Fruit fly (Drosophila melanogaster) whole organism, embryonic: ENCODE results near the gene nonC.

Source experiments
- CG11085 ChIP-seq: fragments of 200-800 bp; sonication (Bioruptor generic); IDR thresholded peaks from 2 replicates; pipeline ENCODE4 v1.3.6; 2022; ENCODE audit warnings: missing biosample characterization, missing genetic modification characterization
- CG11696 ChIP-seq: fragments of 200-800 bp; sonication (Bioruptor generic); IDR thresholded peaks from 2 replicates; pipeline ENCODE4 v1.3.6; 2022; ENCODE audit warnings: missing biosample characterization, missing genetic modification characterization
- CG13287 ChIP-seq: fragments of 200-800 bp; sonication (Bioruptor generic); IDR thresholded peaks from 2 replicates; pipeline ENCODE4 v1.3.6; 2022; ENCODE audit warnings: missing biosample characterization, missing genetic modification characterization; ENCODE audit not compliant: partially characterized antibody
- CG13624 ChIP-seq: fragments of 200-800 bp; sonication (Bioruptor generic); optimal IDR thresholded peaks from 2 replicates; lab custom pipeline; 2016; ENCODE audit warnings: missing biosample characterization, missing genetic modification characterization
- CG15479 ChIP-seq: fragments of 200-800 bp; sonication (Bioruptor generic); optimal IDR thresholded peaks from 3 replicates; lab custom pipeline; 2019; ENCODE audit warnings: missing biosample characterization, mild to moderate bottlenecking, missing genetic modification characterization, moderate library complexity
- CG17385 ChIP-seq: fragments of 200-800 bp; sonication (Bioruptor generic); optimal IDR thresholded peaks from 3 replicates; lab custom pipeline; 2018; ENCODE audit warnings: missing biosample characterization, mild to moderate bottlenecking, missing genetic modification characterization
- CG18011 ChIP-seq: fragments of 200-800 bp; sonication (Bioruptor generic); optimal IDR thresholded peaks from 2 replicates; lab custom pipeline; 2017; ENCODE audit warnings: missing biosample characterization, missing genetic modification characterization, mild to moderate bottlenecking, moderate library complexity, missing genotype
- CG18764 ChIP-seq: fragments of 200-800 bp; sonication (Bioruptor generic); optimal IDR thresholded peaks from 3 replicates; lab custom pipeline; 2016; ENCODE audit warnings: missing biosample characterization, missing genetic modification characterization
- CG2129 ChIP-seq: fragments of 200-800 bp; sonication (Bioruptor generic); IDR thresholded peaks from 2 replicates; pipeline ENCODE4 v1.3.6; 2022; ENCODE audit warnings: missing biosample characterization, missing genetic modification characterization; ENCODE audit not compliant: partially characterized antibody
- CG3065 ChIP-seq: fragments of 200-800 bp; sonication (Bioruptor generic); optimal IDR thresholded peaks from 2 replicates; lab custom pipeline; 2016; ENCODE audit warnings: missing biosample characterization, missing genetic modification characterization
- CG31224 ChIP-seq: fragments of 200-800 bp; sonication (Bioruptor generic); IDR thresholded peaks from 2 replicates; pipeline ENCODE4 v1.3.6; 2022; ENCODE audit warnings: missing biosample characterization, missing genetic modification characterization
- CG31388 ChIP-seq: fragments of 200-800 bp; sonication (Bioruptor generic); optimal IDR thresholded peaks from 2 replicates; lab custom pipeline; 2016; ENCODE audit warnings: missing biosample characterization, missing genetic modification characterization
- CG32532 ChIP-seq: fragments of 200-800 bp; sonication (Bioruptor generic); IDR thresholded peaks from 2 replicates; pipeline ENCODE4 v1.3.6; 2022; ENCODE audit warnings: missing biosample characterization, missing genetic modification characterization
- CG33213 ChIP-seq: fragments of 200-800 bp; sonication (Bioruptor generic); optimal IDR thresholded peaks from 3 replicates; lab custom pipeline; 2016; ENCODE audit warnings: missing biosample characterization, missing genetic modification characterization
- CG34224 ChIP-seq: fragments of 200-800 bp; sonication (Bioruptor generic); IDR thresholded peaks from 3 replicates; pipeline ENCODE4 v1.3.6; 2022; ENCODE audit warnings: missing biosample characterization, missing genetic modification characterization; ENCODE audit not compliant: partially characterized antibody
- CG8089 ChIP-seq: fragments of 200-800 bp; sonication (Bioruptor generic); optimal IDR thresholded peaks from 3 replicates; lab custom pipeline; 2016; ENCODE audit warnings: missing biosample characterization, missing genetic modification characterization
- CG8478 ChIP-seq: fragments of >200 bp; optimal IDR thresholded peaks from 2 replicates; lab custom pipeline; 2018
- CG9817 ChIP-seq: fragments of 200-800 bp; sonication (Bioruptor generic); optimal IDR thresholded peaks from 2 replicates; lab custom pipeline; 2018; ENCODE audit warnings: missing biosample characterization, mild to moderate bottlenecking, missing genetic modification characterization, moderate library complexity
- Deaf1 ChIP-seq: fragments of 200-800 bp; optimal IDR thresholded peaks from 3 replicates; lab custom pipeline; 2019; ENCODE audit warnings: missing biosample characterization, mild to moderate bottlenecking, missing genetic modification characterization, moderate library complexity
- HLH4C ChIP-seq: fragments of 200-800 bp; sonication (Bioruptor generic); IDR thresholded peaks from 3 replicates; pipeline ENCODE4 v1.3.6; 2022; ENCODE audit warnings: missing biosample characterization, missing genetic modification characterization; ENCODE audit not compliant: partially characterized antibody
- Hr39 ChIP-seq: fragments of >200 bp; optimal IDR thresholded peaks from 2 replicates; lab custom pipeline; 2017
- Mes4 ChIP-seq: fragments of 200-800 bp; sonication (Bioruptor generic); optimal IDR thresholded peaks from 2 replicates; lab custom pipeline; 2016; ENCODE audit warnings: missing biosample characterization, missing genetic modification characterization
- Nf-YC ChIP-seq: fragments of 200-800 bp; optimal IDR thresholded peaks from 3 replicates; lab custom pipeline; 2019; ENCODE audit warnings: missing biosample characterization, mild to moderate bottlenecking, missing genetic modification characterization, moderate library complexity
- Pdp1 ChIP-seq, 2 experiments: fragments of 200-800 bp; sonication (Bioruptor generic); optimal IDR thresholded peaks; 3 replicates each; lab custom pipeline; 2016; ENCODE audit warnings: missing biosample characterization in 2 of 2, missing genetic modification characterization in 2 of 2, mild to moderate bottlenecking in 1 of 2, moderate library complexity in 1 of 2
- Trl ChIP-seq, 3 experiments: fragments of >200 bp in 2 of 3; fragments of 200-800 bp in 1 of 3; sonication (Bioruptor generic) in 1 of 3; optimal IDR thresholded peaks; 2 replicates in 1 of 3; 3 replicates in 2 of 3; lab custom pipeline; 2016 to 2017; ENCODE audit warnings: missing biosample characterization in 1 of 3, missing genetic modification characterization in 1 of 3
- Xrp1 ChIP-seq: fragments of 200-800 bp; sonication (Bioruptor generic); IDR thresholded peaks from 2 replicates; pipeline ENCODE4 v1.3.6; 2022; ENCODE audit warnings: missing biosample characterization, missing genetic modification characterization
- ab ChIP-seq: fragments of 200-800 bp; sonication (Bioruptor generic); optimal IDR thresholded peaks from 2 replicates; lab custom pipeline; 2016; ENCODE audit warnings: missing biosample characterization, missing genetic modification characterization
- al ChIP-seq: fragments of 200-800 bp; sonication (Bioruptor generic); IDR thresholded peaks from 2 replicates; pipeline ENCODE4 v1.3.6; 2022; ENCODE audit warnings: missing biosample characterization, missing genetic modification characterization
- ara ChIP-seq: fragments of 200-800 bp; sonication (Bioruptor generic); IDR thresholded peaks from 2 replicates; pipeline ENCODE4 v1.3.6; 2022; ENCODE audit warnings: missing biosample characterization, missing genetic modification characterization
- ase ChIP-seq: fragments of 200-800 bp; sonication (Bioruptor generic); IDR thresholded peaks from 3 replicates; pipeline ENCODE4 v1.3.6; 2022; ENCODE audit warnings: missing biosample characterization, missing genetic modification characterization
- bcd ChIP-seq: fragments of 200-800 bp; sonication (Bioruptor generic); optimal IDR thresholded peaks from 2 replicates; lab custom pipeline; 2017; ENCODE audit warnings: missing biosample characterization, mild to moderate bottlenecking, missing genetic modification characterization
- dan ChIP-seq: fragments of 200-800 bp; sonication (Bioruptor generic); IDR thresholded peaks from 2 replicates; pipeline ENCODE4 v1.3.6; 2022; ENCODE audit warnings: missing biosample characterization, missing genetic modification characterization
- eve ChIP-seq, 2 experiments: fragments of >200 bp; optimal IDR thresholded peaks; 2 replicates each; lab custom pipeline; 2017; ENCODE audit warnings: missing biosample characterization in 2 of 2, missing genetic modification characterization in 2 of 2
- exex ChIP-seq: fragments of 200-800 bp; sonication (Bioruptor generic); optimal IDR thresholded peaks from 4 replicates; lab custom pipeline; 2018; ENCODE audit warnings: missing biosample characterization, mild to moderate bottlenecking, missing genetic modification characterization, moderate library complexity
- grn ChIP-seq: fragments of 200-800 bp; sonication (Bioruptor generic); optimal IDR thresholded peaks from 3 replicates; lab custom pipeline; 2017; ENCODE audit warnings: missing biosample characterization, missing genetic modification characterization
- ham ChIP-seq: fragments of 200-800 bp; sonication (Bioruptor generic); IDR thresholded peaks from 2 replicates; pipeline ENCODE4 v1.3.6; 2022; ENCODE audit warnings: missing biosample characterization, missing genetic modification characterization
- her ChIP-seq: fragments of 200-800 bp; sonication (Bioruptor generic); optimal IDR thresholded peaks from 2 replicates; lab custom pipeline; 2016; ENCODE audit warnings: missing biosample characterization, missing genetic modification characterization
- maf-S ChIP-seq: fragments of 200-800 bp; sonication (Bioruptor generic); optimal IDR thresholded peaks from 2 replicates; lab custom pipeline; 2016; ENCODE audit warnings: missing biosample characterization, missing genetic modification characterization
- nerfin-1 ChIP-seq: fragments of 200-800 bp; sonication (Bioruptor generic); optimal IDR thresholded peaks from 3 replicates; lab custom pipeline; 2019; ENCODE audit warnings: missing biosample characterization, mild to moderate bottlenecking, missing genetic modification characterization, moderate library complexity
- oc ChIP-seq: fragments of 200-800 bp; sonication (Bioruptor generic); optimal IDR thresholded peaks from 2 replicates; lab custom pipeline; 2018; ENCODE audit warnings: missing biosample characterization, mild to moderate bottlenecking, missing genetic modification characterization, moderate library complexity
- org-1 ChIP-seq: fragments of 200-800 bp; sonication (Bioruptor generic); optimal IDR thresholded peaks from 2 replicates; lab custom pipeline; 2017; ENCODE audit warnings: missing biosample characterization, missing genetic modification characterization
- psq ChIP-seq: fragments of 200-800 bp; sonication (Bioruptor generic); optimal IDR thresholded peaks from 2 replicates; lab custom pipeline; 2017; ENCODE audit warnings: missing biosample characterization, missing genetic modification characterization
- sna ChIP-seq: fragments of 200-800 bp; sonication (Bioruptor generic); IDR thresholded peaks from 2 replicates; pipeline ENCODE4 v1.3.6; 2022; ENCODE audit warnings: missing biosample characterization, missing genetic modification characterization; ENCODE audit not compliant: partially characterized antibody
- so ChIP-seq: fragments of 200-800 bp; sonication (Bioruptor generic); IDR thresholded peaks from 3 replicates; pipeline ENCODE4 v1.3.6; 2022; ENCODE audit warnings: missing biosample characterization, missing genetic modification characterization
- stc ChIP-seq: fragments of 200-800 bp; sonication (Bioruptor generic); IDR thresholded peaks from 2 replicates; pipeline ENCODE4 v1.3.6; 2022; ENCODE audit warnings: missing biosample characterization, missing genetic modification characterization
- tll ChIP-seq, 2 experiments: fragments of 200-800 bp in 1 of 2; fragments of >200 bp in 1 of 2; sonication (Bioruptor generic) in 1 of 2; optimal IDR thresholded peaks; 2 replicates each; lab custom pipeline; 2017 to 2019; ENCODE audit warnings: missing biosample characterization in 2 of 2, missing genetic modification characterization in 2 of 2, mild to moderate bottlenecking in 1 of 2, moderate library complexity in 1 of 2
- tx ChIP-seq: fragments of 200-800 bp; sonication (Bioruptor generic); optimal IDR thresholded peaks from 2 replicates; lab custom pipeline; 2016; ENCODE audit warnings: missing biosample characterization, missing genetic modification characterization
- unpg ChIP-seq: fragments of 200-800 bp; sonication (Bioruptor generic); optimal IDR thresholded peaks from 3 replicates; lab custom pipeline; 2018; ENCODE audit warnings: missing biosample characterization, mild to moderate bottlenecking, missing genetic modification characterization, moderate library complexity
- wor ChIP-seq: fragments of 200-800 bp; sonication (Bioruptor generic); IDR thresholded peaks from 2 replicates; pipeline ENCODE4 v1.3.6; 2022; ENCODE audit warnings: missing biosample characterization, missing genetic modification characterization
- zfh2 ChIP-seq: fragments of 200-800 bp; sonication (Bioruptor generic); optimal IDR thresholded peaks from 2 replicates; lab custom pipeline; 2016; ENCODE audit warnings: missing biosample characterization, missing genetic modification characterization

Gene nonC

DNA sequence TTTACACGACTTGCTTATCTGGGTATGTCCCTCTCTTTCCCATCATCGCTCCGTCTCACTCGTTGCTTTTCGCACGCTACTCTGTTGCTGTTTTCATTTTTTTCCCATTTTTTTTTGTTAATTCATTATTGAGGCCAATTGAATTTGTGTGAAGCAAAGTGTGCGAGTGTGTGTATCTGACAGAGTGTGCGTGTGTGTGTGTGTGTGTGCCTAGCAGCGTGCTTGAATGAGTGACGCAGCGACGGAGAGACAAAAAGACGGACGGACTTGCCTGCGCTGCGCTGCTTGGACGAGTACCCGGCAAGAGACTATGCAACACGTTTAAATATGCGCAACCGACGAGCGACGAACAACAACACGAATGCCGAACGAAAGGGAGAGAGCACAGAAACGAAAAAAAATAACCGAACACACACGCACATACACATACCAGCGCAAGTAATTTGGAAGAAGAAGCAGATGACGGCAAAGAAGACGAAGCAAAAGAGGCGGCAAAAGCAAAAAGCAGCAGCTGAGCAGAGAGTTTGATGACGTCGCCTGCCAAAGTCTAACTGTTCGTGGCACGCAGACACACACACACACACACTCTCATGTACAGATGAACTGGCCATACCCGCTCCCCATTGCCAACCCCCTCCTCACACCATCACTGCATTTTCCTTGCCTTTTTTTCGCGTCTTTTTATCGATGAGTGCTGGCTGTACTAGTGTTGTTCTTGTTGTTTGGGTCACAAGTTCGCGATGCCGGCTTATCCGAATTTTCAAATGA is 38.4 kb downstream of the nonC start (continued):
- no peak for TF ChIP-seq CG8089
- TF ChIP-seq ham (GFP tag; lab: Robert Waterston, UW) = no peak
- peak; percentile 92 for TF ChIP-seq psq (GFP tag; lab: Kevin White, UChicago)
- peak; percentile 88 for TF ChIP-seq CG17385 (GFP tag; lab: Kevin White, UChicago)
- no peak for TF ChIP-seq al
- no peak for TF ChIP-seq nerfin-1 (tag; lab: Kevin White, UChicago)
- no peak for TF ChIP-seq Xrp1 (GFP tag; lab: Robert Waterston, UW)
- TF ChIP-seq dan (GFP tag; lab: Robert Waterston, UW) = no peak
- TF ChIP-seq CG11085 (GFP tag; lab: Robert Waterston, UW) = no peak
- TF ChIP-seq Nf-YC (tag; lab: Kevin White, UChicago) = no peak
- no peak for TF ChIP-seq maf-S
- peak; percentile 34 for TF ChIP-seq exex (tag; lab: Kevin White, UChicago)
- TF ChIP-seq ase (GFP tag; lab: Robert Waterston, UW) = no peak
- peak; percentile 70 for TF ChIP-seq CG8478 (lab: Kevin White, UChicago)
- TF ChIP-seq stc (GFP tag; lab: Robert Waterston, UW) = no peak
- TF ChIP-seq CG15479 (GFP tag; lab: Kevin White, UChicago) = peak; percentile 78
- peak; percentile 99 for TF ChIP-seq Deaf1 (tag; lab: Kevin White, UChicago)
- TF ChIP-seq ab (GFP tag; lab: Kevin White, UChicago) = no peak
- peak in 1 of 2 experiments; percentile 42 for TF ChIP-seq Pdp1 (GFP tag; optimal IDR thresholded peaks at IDR 0.05; lab: Kevin White, UChicago)
- TF ChIP-seq org-1 (GFP tag; lab: Kevin White, UChicago) = no peak
- TF ChIP-seq CG34224 = peak; percentile 34; the same call in 1 of the 3 replicates
- TF ChIP-seq bcd (GFP tag; lab: Kevin White, UChicago) = no peak
- TF ChIP-seq HLH4C (GFP tag; lab: Robert Waterston, UW) = no peak; the same call in 2 of the 3 replicates
- TF ChIP-seq CG9817 (tag; lab: Kevin White, UChicago) = no peak
- peak; percentile 41; the same call in 1 of the 2 replicates for TF ChIP-seq CG13287
- TF ChIP-seq Trl (optimal IDR thresholded peaks at IDR 0.05; lab: Kevin White, UChicago) = peak; percentile 7 to 52
- TF ChIP-seq Trl (GFP tag; optimal IDR thresholded peaks at IDR 0.05; lab: Kevin White, UChicago) = no peak
- no peak for TF ChIP-seq CG3065 (GFP tag; lab: Kevin White, UChicago)
- no peak for TF ChIP-seq CG31224 (GFP tag; lab: Robert Waterston, UW)
- TF ChIP-seq tll (GFP tag; optimal IDR thresholded peaks at IDR 0.05; lab: Kevin White, UChicago) = peak in 1 of 2 experiments; percentile 8
- TF ChIP-seq her (GFP tag; lab: Kevin White, UChicago) = no peak
- peak; percentile 3 for TF ChIP-seq CG13624
- TF ChIP-seq grn (GFP tag; lab: Kevin White, UChicago) = peak; percentile 1
- peak; percentile 49; the same call in 1 of the 2 replicates for TF ChIP-seq sna (GFP tag; lab: Robert Waterston, UW)
- no peak for TF ChIP-seq CG33213 (GFP tag; lab: Kevin White, UChicago)
- TF ChIP-seq tx (GFP tag; lab: Kevin White, UChicago) = no peak

dm6 chrX:6863289-6863938 is 39.1 kb downstream of the nonC start, which contains the start of gene CG43736:
CG43736 (plus strand) TSS chrX:6863888.
- TF ChIP-seq zfh2 (GFP tag; lab: Kevin White, UChicago) (peak; percentile 81), Hr39 (lab: Kevin White, UChicago) (no peak), CG18764 (peak; percentile 89), CG11696 (GFP tag; lab: Robert Waterston, UW) (peak; percentile 61), eve (GFP tag; optimal IDR thresholded peaks at IDR 0.05; lab: Kevin White, UChicago) (peak in 1 of 2 experiments; percentile 98), Mes4 (GFP tag; lab: Kevin White, UChicago) (peak; percentile 89), ara (GFP tag; lab: Robert Waterston, UW) (peak; percentile 85), so (peak; percentile 84), oc (peak; percentile 94), CG2129 (GFP tag; lab: Robert Waterston, UW) (no peak), unpg (peak; percentile 96), CG31388 (GFP tag; lab: Kevin White, UChicago) (peak; percentile 85), CG18011 (peak; percentile 70), wor (GFP tag; lab: Robert Waterston, UW) (peak; percentile 88), CG32532 (GFP tag; lab: Robert Waterston, UW) (peak; percentile 87)
